Worm (Caenorhabditis elegans): ENCODE data around the gene C16A11.4.

Gene C16A11.4

DNA sequence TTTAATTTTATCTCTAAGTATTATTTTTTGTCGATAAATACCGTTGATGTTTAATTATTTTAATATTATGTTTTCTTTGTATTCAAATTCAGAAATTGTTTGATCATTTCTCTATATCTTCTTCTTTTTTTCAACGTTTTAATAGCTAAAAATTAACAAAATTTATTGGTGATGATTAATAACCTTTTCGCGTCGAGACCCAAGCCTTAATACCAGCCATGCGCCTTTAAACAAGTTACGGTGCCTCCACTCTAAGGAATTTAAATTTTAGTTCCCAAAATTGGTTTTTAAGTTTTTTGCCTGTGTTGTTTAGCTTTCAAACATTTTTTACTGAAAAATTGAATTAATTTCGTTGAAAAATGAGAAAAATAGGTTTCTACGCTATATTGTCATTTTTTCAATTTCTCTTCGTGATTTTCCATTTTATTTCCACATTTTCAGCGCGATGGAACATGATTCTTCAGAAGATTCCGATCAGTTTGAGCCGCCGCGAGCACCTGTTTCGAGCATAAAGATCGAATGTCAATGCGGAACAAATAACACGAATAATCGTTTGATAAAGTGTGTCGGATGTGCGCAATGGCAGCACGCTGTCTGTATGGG lies 2.4 kb downstream of the C16A11.4 start, which contains the start of gene C16A11.3:
C16A11.3 (plus strand) TSS at position 440 of the 603 bp plus-strand sequence.
- no peak for TF ChIP-seq efl-3 (GFP tag; optimal IDR thresholded peaks at IDR 0.05)

DNA sequence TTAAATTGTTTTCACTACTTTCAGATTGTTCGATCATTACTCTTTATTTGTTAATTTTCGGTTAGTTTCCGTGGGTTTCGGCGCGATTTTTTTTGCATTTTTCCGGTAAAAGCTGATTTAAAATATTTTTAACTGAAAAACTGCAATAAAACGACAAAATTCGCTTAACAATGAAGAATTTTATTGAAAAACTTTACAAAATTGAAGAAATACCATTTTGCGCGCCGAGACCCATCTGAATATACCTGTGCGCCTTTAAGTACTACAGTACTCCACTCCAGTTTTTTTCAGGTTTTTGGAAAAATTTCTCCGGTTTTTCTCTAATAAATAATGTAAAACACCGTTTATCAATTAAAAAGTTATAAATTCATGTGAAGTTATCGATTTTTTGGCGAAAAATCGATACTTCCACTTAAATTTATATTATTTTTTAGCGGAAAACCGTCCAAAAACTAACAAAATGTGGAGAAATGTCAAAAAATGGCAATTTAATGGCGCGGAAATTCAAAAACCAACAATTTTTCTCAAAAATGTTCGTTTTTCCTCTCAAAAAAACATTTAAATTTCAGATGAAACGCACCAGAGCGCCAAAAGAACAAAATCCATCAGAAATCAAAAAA lies 4.1 kb downstream of the C16A11.4 start, which contains the start of gene C16A11.10:
C16A11.10 (plus strand) TSS at position 570 of the 620 bp plus-strand sequence.
- TF ChIP-seq tlp-1 (tag; optimal IDR thresholded peaks at IDR 0.05) (no peak), unc-30 (tag; optimal IDR thresholded peaks at IDR 0.05) (no peak), lin-39 (tag; optimal IDR thresholded peaks at IDR 0.05) (no peak), unc-62 (GFP tag; optimal IDR thresholded peaks at IDR 0.05) (no peak), ceh-88 (GFP tag; IDR thresholded peaks at IDR 0.05) (no peak), elt-2 (tag; optimal IDR thresholded peaks at IDR 0.05) (no peak)

- TF ChIP-seq ets-5 (GFP tag; IDR thresholded peaks at IDR 0.05) (no peak), alr-1 (tag; optimal IDR thresholded peaks at IDR 0.05; ENCODE audit: borderline replicate concordance) (no peak), dsc-1 (tag; optimal IDR thresholded peaks at IDR 0.05) (no peak), dpl-1 (GFP tag; optimal IDR thresholded peaks at IDR 0.05) (no peak), nhr-20 (tag; optimal IDR thresholded peaks at IDR 0.05) (no peak), rnt-1 (tag; optimal IDR thresholded peaks at IDR 0.05) (no peak), fos-1 (tag; optimal IDR thresholded peaks at IDR 0.05) (no peak), sox-4 (tag; optimal IDR thresholded peaks at IDR 0.05) (no peak), skn-1 (tag; optimal IDR thresholded peaks at IDR 0.05) (no peak), elt-3 (tag; optimal IDR thresholded peaks at IDR 0.05) (no peak)
These were observed 9.1 kb downstream of the C16A11.4 start, which contains the start of gene fbxc-43 for ce11 chrII:4235959-4236358. Gene fbxc-43, minus strand, starts transcription at chrII:4235996.

DNA sequence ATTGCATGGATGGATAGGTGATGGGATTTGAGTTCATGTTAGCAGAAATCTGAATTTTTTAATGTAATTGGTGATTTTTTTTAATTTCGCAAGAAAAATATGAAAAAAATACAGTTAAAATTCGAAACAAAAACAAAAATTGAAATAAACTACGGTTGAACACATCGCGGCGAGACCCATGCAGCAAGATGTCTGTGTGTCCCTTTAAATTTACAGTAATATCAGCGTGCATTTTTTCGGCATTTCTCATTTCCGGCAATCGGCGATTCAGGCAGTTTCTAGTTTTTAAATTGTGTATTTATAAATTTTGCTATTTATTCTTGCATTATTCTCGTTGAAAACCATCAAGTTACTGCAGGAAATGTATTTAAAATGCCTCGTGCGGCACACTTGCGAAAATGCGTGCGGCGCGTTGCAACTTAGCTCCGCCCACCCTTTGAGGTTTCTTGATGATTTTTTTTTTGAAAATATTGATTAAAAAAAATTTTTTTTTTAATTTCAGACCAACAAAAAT lies 10.9 kb downstream of the C16A11.4 start, which contains the start of the genes fbxc-44 and C16A11.2:
fbxc-44 (minus strand) TSS at position 51 of the 514 bp plus-strand sequence.
C16A11.2 (plus strand) TSS at position 503 of the 514 bp plus-strand sequence.
- TF ChIP-seq nhr-77 (tag; optimal IDR thresholded peaks at IDR 0.05), result no peak
- TF ChIP-seq ces-1 (GFP tag; optimal IDR thresholded peaks at IDR 0.05), result no peak
- TF ChIP-seq C16A3.4 (tag; optimal IDR thresholded peaks at IDR 0.05), result peak; percentile 33
- no peak for TF ChIP-seq aha-1 (tag; optimal IDR thresholded peaks at IDR 0.05)
- peak; percentile 51 for TF ChIP-seq swsn-7 (tag; optimal IDR thresholded peaks at IDR 0.05)
- TF ChIP-seq ama-1 (optimal IDR thresholded peaks at IDR 0.05), result no peak
- TF ChIP-seq nhr-71 (tag; optimal IDR thresholded peaks at IDR 0.05), result no peak
- no peak for TF ChIP-seq ets-5 (GFP tag; IDR thresholded peaks at IDR 0.05)
- TF ChIP-seq nhr-12 (tag; optimal IDR thresholded peaks at IDR 0.05), result no peak
- no peak for TF ChIP-seq ceh-8 (GFP tag; optimal IDR thresholded peaks at IDR 0.05)
- TF ChIP-seq nhr-20 (tag; optimal IDR thresholded peaks at IDR 0.05), result peak; percentile 34
- TF ChIP-seq sptf-1 (tag; optimal IDR thresholded peaks at IDR 0.05), result no peak
- peak; percentile 41 for TF ChIP-seq snpc-4 (tag; optimal IDR thresholded peaks at IDR 0.05)
- no peak for TF ChIP-seq lin-13 (GFP tag; optimal IDR thresholded peaks at IDR 0.05)
- TF ChIP-seq egl-13 (tag; optimal IDR thresholded peaks at IDR 0.05), result peak; percentile 30
- no peak for TF ChIP-seq sox-4 (tag; optimal IDR thresholded peaks at IDR 0.05)
- peak in 1 of 2 experiments; percentile 39 for TF ChIP-seq lin-35 (GFP tag; optimal IDR thresholded peaks at IDR 0.05)
- TF ChIP-seq mef-2 (tag; optimal IDR thresholded peaks at IDR 0.05), result no peak
- TF ChIP-seq skn-1 (tag; optimal IDR thresholded peaks at IDR 0.05), result peak; percentile 31
- TF ChIP-seq nhr-28 (tag; optimal IDR thresholded peaks at IDR 0.05), result no peak
- peak; percentile 46 for TF ChIP-seq nhr-90 (tag; optimal IDR thresholded peaks at IDR 0.05; ENCODE audit: poor library complexity)
- TF ChIP-seq lsy-2 (tag; optimal IDR thresholded peaks at IDR 0.05), result peak; percentile 51 to 54
- TF ChIP-seq dpl-1 (GFP tag; optimal IDR thresholded peaks at IDR 0.05), result peak; percentile 9 to 25 (median 18)
- no peak for TF ChIP-seq blmp-1 (tag; optimal IDR thresholded peaks at IDR 0.05)
- no peak for TF ChIP-seq elt-3 (tag; optimal IDR thresholded peaks at IDR 0.05)
- TF ChIP-seq unc-98 (GFP tag; IDR thresholded peaks at IDR 0.05), result no peak
- peak; percentile 55 for TF ChIP-seq unc-130 (tag; optimal IDR thresholded peaks at IDR 0.05)
- TF ChIP-seq tbx-2 (tag; optimal IDR thresholded peaks at IDR 0.05), result peak; percentile 33
- TF ChIP-seq zip-4 (GFP tag; optimal IDR thresholded peaks at IDR 0.05), result no peak
- TF ChIP-seq Y116A8C.19 (tag; optimal IDR thresholded peaks at IDR 0.05; ENCODE audit: borderline replicate concordance), result no peak
- TF ChIP-seq efl-3 (GFP tag; optimal IDR thresholded peaks at IDR 0.05), result no peak
- TF ChIP-seq nhr-84 (tag; optimal IDR thresholded peaks at IDR 0.05), result no peak
- TF ChIP-seq snu-23 (GFP tag; optimal IDR thresholded peaks at IDR 0.05), result peak; percentile 56
- no peak for TF ChIP-seq hlh-17 (GFP tag; optimal IDR thresholded peaks at IDR 0.05; ENCODE audit: borderline replicate concordance)
- TF ChIP-seq mep-1 (tag; optimal IDR thresholded peaks at IDR 0.05), result peak; percentile 18

All from whole organism, L1 larva.